Worm (Caenorhabditis elegans) whole organism, mixed stage, embryonic: Measurements from ENCODE around the gene sipa-1.

Source experiments
- M03D4.4 ChIP-seq: sonication (generic microtip); optimal IDR thresholded peaks from 2 replicates; lab custom pipeline; 2017; ENCODE audit warnings: mild to moderate bottlenecking, missing genetic modification characterization, missing compliant biosample characterization
- ces-1 ChIP-seq: fragments of 150-350 bp; optimal IDR thresholded peaks from 2 replicates; lab custom pipeline; 2014; ENCODE audit warnings: missing biosample characterization, missing genetic modification reagents, missing genetic modification characterization
- lin-32 ChIP-seq: fragments of 200-800 bp; sonication (Bioruptor generic); optimal IDR thresholded peaks from 2 replicates; lab custom pipeline; 2018; ENCODE audit warnings: mild to moderate bottlenecking, missing genetic modification characterization, missing compliant biosample characterization
- lsy-2 ChIP-seq: fragments of 150-350 bp; optimal IDR thresholded peaks from 2 replicates; lab custom pipeline; 2014; ENCODE audit warnings: missing biosample characterization, missing genetic modification characterization
- nhr-12 ChIP-seq: fragments of 150-350 bp; optimal IDR thresholded peaks from 2 replicates; lab custom pipeline; 2014; ENCODE audit warnings: missing biosample characterization, missing genetic modification characterization
- nhr-237 ChIP-seq: fragments of 150-350 bp; optimal IDR thresholded peaks from 2 replicates; lab custom pipeline; 2014; ENCODE audit warnings: missing biosample characterization, missing genetic modification characterization
- nhr-28 ChIP-seq: fragments of 150-350 bp; optimal IDR thresholded peaks from 2 replicates; lab custom pipeline; 2014; ENCODE audit warnings: missing biosample characterization, missing genetic modification characterization
- nhr-76 ChIP-seq: sonication (generic microtip); optimal IDR thresholded peaks from 2 replicates; lab custom pipeline; 2017; ENCODE audit warnings: missing biosample characterization, missing genetic modification characterization
- unc-39 ChIP-seq: fragments of 150-350 bp; optimal IDR thresholded peaks from 2 replicates; lab custom pipeline; 2014; ENCODE audit warnings: missing biosample characterization, missing genetic modification characterization
- zip-8 ChIP-seq: fragments of 150-350 bp; optimal IDR thresholded peaks from 2 replicates; lab custom pipeline; 2014; ENCODE audit warnings: missing biosample characterization, missing genetic modification characterization
- ztf-11 ChIP-seq: fragments of 150-350 bp; optimal IDR thresholded peaks from 2 replicates; lab custom pipeline; 2014; ENCODE audit warnings: missing biosample characterization, missing genetic modification characterization

- TF ChIP-seq unc-39 (no peak), nhr-12 (tag; lab: Kevin White, UChicago) (no peak), M03D4.4 (no peak), ztf-11 (tag; lab: Kevin White, UChicago) (no peak), nhr-76 (tag; lab: Kevin White, UChicago) (no peak), nhr-28 (tag; lab: Kevin White, UChicago) (no peak), lsy-2 (tag; lab: Kevin White, UChicago) (no peak), zip-8 (tag; lab: Kevin White, UChicago) (no peak), ces-1 (GFP tag; lab: Kevin White, UChicago) (no peak), nhr-237 (tag; lab: Kevin White, UChicago) (no peak), lin-32 (GFP tag; lab: Kevin White, UChicago) (no peak)
Measured at ce11 chrV:11585122-11585521, 52.0 kb downstream of the sipa-1 start.
